Fruit fly (Drosophila melanogaster) whole organism, embryonic: ENCODE data around the gene Eip75B.

Experiments used
- Asciz ChIP-seq: fragments of 200-800 bp; sonication (Bioruptor generic); optimal IDR thresholded peaks from 2 replicates; lab custom pipeline; 2017; ENCODE audit warnings: missing biosample characterization, mild to moderate bottlenecking, missing genetic modification characterization, missing genetic modification reagents
- Blimp-1 ChIP-seq: fragments of 200-800 bp; sonication (Bioruptor generic); optimal IDR thresholded peaks from 3 replicates; lab custom pipeline; 2018; ENCODE audit warnings: missing biosample characterization, missing genetic modification characterization, mild to moderate bottlenecking, moderate library complexity, missing genetic modification reagents
- CG10147 ChIP-seq: fragments of 200-800 bp; sonication (Bioruptor generic); optimal IDR thresholded peaks from 2 replicates; lab custom pipeline; 2019; ENCODE audit warnings: missing biosample characterization, mild to moderate bottlenecking, missing genetic modification characterization, moderate library complexity
- CG11085 ChIP-seq: fragments of 200-800 bp; sonication (Bioruptor generic); IDR thresholded peaks from 2 replicates; pipeline ENCODE4 v1.3.6; 2022; ENCODE audit warnings: missing biosample characterization, missing genetic modification characterization
- CG11456 ChIP-seq: fragments of 200-800 bp; sonication (Bioruptor generic); IDR thresholded peaks from 3 replicates; pipeline ENCODE4 v1.3.6; 2022; ENCODE audit warnings: missing biosample characterization, missing genetic modification characterization
- CG12071 ChIP-seq: fragments of 200-800 bp; sonication (Bioruptor generic); optimal IDR thresholded peaks from 3 replicates; lab custom pipeline; 2018; ENCODE audit warnings: missing biosample characterization, mild to moderate bottlenecking, missing genetic modification characterization
- CG12104 ChIP-seq: fragments of 200-800 bp; sonication (Bioruptor generic); optimal IDR thresholded peaks from 3 replicates; lab custom pipeline; 2016; ENCODE audit warnings: missing biosample characterization, missing genetic modification characterization
- CG12391 ChIP-seq: fragments of 200-800 bp; sonication (Bioruptor generic); optimal IDR thresholded peaks from 3 replicates; lab custom pipeline; 2018; ENCODE audit warnings: missing biosample characterization, mild to moderate bottlenecking, missing genetic modification characterization, moderate library complexity
- CG13424 ChIP-seq: fragments of 200-800 bp; sonication (Bioruptor generic); optimal IDR thresholded peaks from 2 replicates; lab custom pipeline; 2019; ENCODE audit warnings: missing biosample characterization, mild to moderate bottlenecking, missing genetic modification characterization, moderate library complexity
- CG13624 ChIP-seq: fragments of 200-800 bp; sonication (Bioruptor generic); optimal IDR thresholded peaks from 2 replicates; lab custom pipeline; 2016; ENCODE audit warnings: missing biosample characterization, missing genetic modification characterization
- CG1603 ChIP-seq: fragments of 200-800 bp; sonication (Bioruptor generic); optimal IDR thresholded peaks from 2 replicates; lab custom pipeline; 2019; ENCODE audit warnings: missing biosample characterization, mild to moderate bottlenecking, missing genetic modification characterization, moderate library complexity
- CG16779 ChIP-seq: fragments of 200-800 bp; sonication (Bioruptor generic); IDR thresholded peaks from 2 replicates; pipeline ENCODE4 v1.3.6; 2022; ENCODE audit warnings: missing biosample characterization, missing genetic modification characterization
- CG16815 ChIP-seq: fragments of 200-800 bp; sonication (Bioruptor generic); optimal IDR thresholded peaks from 3 replicates; lab custom pipeline; 2017; ENCODE audit warnings: missing biosample characterization, mild to moderate bottlenecking, missing genetic modification characterization
- CG17568 ChIP-seq: fragments of 200-800 bp; sonication (Bioruptor generic); optimal IDR thresholded peaks from 2 replicates; lab custom pipeline; 2018; ENCODE audit warnings: missing biosample characterization, mild to moderate bottlenecking, missing genetic modification characterization, moderate library complexity
- CG18619 ChIP-seq: fragments of 200-800 bp; sonication (Bioruptor generic); optimal IDR thresholded peaks from 3 replicates; lab custom pipeline; 2017; ENCODE audit warnings: missing biosample characterization, mild to moderate bottlenecking, missing genetic modification characterization
- CG3407 ChIP-seq: fragments of 200-800 bp; sonication (Bioruptor generic); optimal IDR thresholded peaks from 2 replicates; lab custom pipeline; 2018; ENCODE audit warnings: missing biosample characterization, mild to moderate bottlenecking, missing genetic modification characterization
- CG34422 ChIP-seq: fragments of 200-800 bp; sonication (Bioruptor generic); IDR thresholded peaks from 3 replicates; pipeline ENCODE4 v1.3.6; 2022; ENCODE audit warnings: missing biosample characterization, missing genetic modification characterization
- CG3838 ChIP-seq: fragments of 200-800 bp; sonication (Bioruptor generic); optimal IDR thresholded peaks from 3 replicates; lab custom pipeline; 2016; ENCODE audit warnings: missing biosample characterization, missing genetic modification characterization
- CG3995 ChIP-seq: fragments of 200-800 bp; sonication (Bioruptor generic); optimal IDR thresholded peaks from 3 replicates; lab custom pipeline; 2016; ENCODE audit warnings: missing biosample characterization, missing genetic modification characterization
- CG4404 ChIP-seq: fragments of 200-800 bp; sonication (Bioruptor generic); IDR thresholded peaks from 2 replicates; pipeline ENCODE4 v1.3.6; 2022; ENCODE audit warnings: missing biosample characterization, missing genetic modification characterization
- CG5180 ChIP-seq: fragments of 200-800 bp; sonication (Bioruptor generic); optimal IDR thresholded peaks from 3 replicates; lab custom pipeline; 2017; ENCODE audit warnings: missing biosample characterization, missing genetic modification characterization, mild to moderate bottlenecking, moderate library complexity, missing genetic modification reagents
- CG6765 ChIP-seq: fragments of 200-800 bp; sonication (Bioruptor generic); optimal IDR thresholded peaks from 3 replicates; lab custom pipeline; 2017; ENCODE audit warnings: missing biosample characterization, mild to moderate bottlenecking, missing genetic modification characterization
- CG7786 ChIP-seq: fragments of 200-800 bp; sonication (Bioruptor generic); optimal IDR thresholded peaks from 2 replicates; lab custom pipeline; 2016; ENCODE audit warnings: missing biosample characterization, missing genetic modification characterization
- CG8281 ChIP-seq: fragments of 200-800 bp; sonication (Bioruptor generic); optimal IDR thresholded peaks from 2 replicates; lab custom pipeline; 2018; ENCODE audit warnings: missing biosample characterization, mild to moderate bottlenecking, missing genetic modification characterization, moderate library complexity
- CG8924 ChIP-seq: fragments of 200-800 bp; optimal IDR thresholded peaks from 3 replicates; lab custom pipeline; 2019; ENCODE audit warnings: missing biosample characterization, mild to moderate bottlenecking, missing genetic modification characterization, moderate library complexity
- Hand ChIP-seq: fragments of 200-800 bp; sonication (Bioruptor generic); optimal IDR thresholded peaks from 2 replicates; lab custom pipeline; 2017; ENCODE audit warnings: mild to moderate bottlenecking, missing biosample characterization, missing genetic modification reagents, missing genetic modification characterization
- Hr78 ChIP-seq, 2 experiments: fragments of 200-800 bp in 1 of 2; fragments of >200 bp in 1 of 2; sonication (Bioruptor generic) in 1 of 2; optimal IDR thresholded peaks; 2 replicates each; lab custom pipeline; 2017 to 2019; ENCODE audit warnings: missing biosample characterization in 2 of 2, missing genetic modification characterization in 2 of 2, mild to moderate bottlenecking in 1 of 2, moderate library complexity in 1 of 2
- Lpt ChIP-seq: fragments of >200 bp; optimal IDR thresholded peaks from 2 replicates; lab custom pipeline; 2018; ENCODE audit warnings: missing biosample characterization, missing genetic modification characterization
- MESR4 ChIP-seq: fragments of 200-800 bp; sonication (Bioruptor generic); optimal IDR thresholded peaks from 2 replicates; lab custom pipeline; 2018; ENCODE audit warnings: missing biosample characterization, mild to moderate bottlenecking, missing genetic modification characterization, moderate library complexity
- NFAT ChIP-seq: fragments of 200-800 bp; sonication (Bioruptor generic); IDR thresholded peaks from 2 replicates; pipeline ENCODE4 v1.3.6; 2022; ENCODE audit warnings: missing biosample characterization, missing genetic modification characterization
- Scr ChIP-seq: fragments of 200-800 bp; sonication (Bioruptor generic); IDR thresholded peaks from 2 replicates; pipeline ENCODE4 v1.3.6; 2022; ENCODE audit warnings: missing biosample characterization, missing genetic modification characterization; ENCODE audit not compliant: partially characterized antibody
- Spps ChIP-seq: fragments of 200-800 bp; sonication (Bioruptor generic); optimal IDR thresholded peaks from 2 replicates; lab custom pipeline; 2018; ENCODE audit warnings: missing biosample characterization, mild to moderate bottlenecking, missing genetic modification characterization
- aop ChIP-seq: fragments of 200-800 bp; sonication (Bioruptor generic); IDR thresholded peaks from 2 replicates; pipeline ENCODE4 v1.3.6; 2022; ENCODE audit warnings: missing biosample characterization, missing genetic modification characterization
- cad ChIP-seq: fragments of >200 bp; optimal IDR thresholded peaks from 2 replicates; lab custom pipeline; 2017; ENCODE audit warnings: missing biosample characterization, missing genetic modification characterization
- cato ChIP-seq: fragments of 200-800 bp; sonication (Bioruptor generic); optimal IDR thresholded peaks from 2 replicates; lab custom pipeline; 2016; ENCODE audit warnings: missing biosample characterization, missing genetic modification characterization, borderline replicate concordance
- ci ChIP-seq: fragments of 200-800 bp; sonication (Bioruptor generic); IDR thresholded peaks from 3 replicates; pipeline ENCODE4 v1.3.6; 2022; ENCODE audit warnings: missing biosample characterization, missing genetic modification characterization
- dati ChIP-seq: fragments of 200-800 bp; sonication (Bioruptor generic); IDR thresholded peaks from 2 replicates; pipeline ENCODE4 v1.3.6; 2022; ENCODE audit warnings: missing biosample characterization, missing genetic modification characterization
- dysf ChIP-seq: fragments of 200-800 bp; sonication (Bioruptor generic); IDR thresholded peaks from 3 replicates; pipeline ENCODE4 v1.3.6; 2022; ENCODE audit warnings: missing biosample characterization, missing genetic modification characterization
- eyg ChIP-seq: fragments of 200-800 bp; sonication (Bioruptor generic); optimal IDR thresholded peaks from 3 replicates; lab custom pipeline; 2016; ENCODE audit warnings: missing biosample characterization, missing genetic modification characterization
- ftz-f1 ChIP-seq: fragments of 200-800 bp; sonication (Bioruptor generic); optimal IDR thresholded peaks from 2 replicates; lab custom pipeline; 2016; ENCODE audit warnings: missing biosample characterization, missing genetic modification characterization
- gcm ChIP-seq: fragments of 200-800 bp; sonication (Bioruptor generic); optimal IDR thresholded peaks from 2 replicates; lab custom pipeline; 2019; ENCODE audit warnings: missing biosample characterization, mild to moderate bottlenecking, missing genetic modification characterization, moderate library complexity
- gro ChIP-seq: fragments of 200-800 bp; sonication (Bioruptor generic); optimal IDR thresholded peaks from 2 replicates; lab custom pipeline; 2016; ENCODE audit warnings: missing biosample characterization, missing genetic modification characterization
- hbn ChIP-seq: fragments of 200-800 bp; sonication (Bioruptor generic); IDR thresholded peaks from 2 replicates; pipeline ENCODE4 v1.3.6; 2022; ENCODE audit warnings: missing biosample characterization, missing genetic modification characterization; ENCODE audit not compliant: partially characterized antibody
- slou ChIP-seq: fragments of 200-800 bp; sonication (Bioruptor generic); optimal IDR thresholded peaks from 3 replicates; lab custom pipeline; 2016; ENCODE audit warnings: missing biosample characterization, missing genetic modification characterization
- sr ChIP-seq: fragments of 200-800 bp; sonication (Bioruptor generic); IDR thresholded peaks from 3 replicates; pipeline ENCODE4 v1.3.6; 2022; ENCODE audit warnings: missing biosample characterization, missing genetic modification characterization
- toy ChIP-seq: fragments of 200-800 bp; sonication (Bioruptor generic); IDR thresholded peaks from 2 replicates; pipeline ENCODE4 v1.3.6; 2022; ENCODE audit warnings: missing biosample characterization, missing genetic modification characterization
- usp ChIP-seq: fragments of >200 bp; optimal IDR thresholded peaks from 2 replicates; lab custom pipeline; 2017; ENCODE audit warnings: missing biosample characterization, missing genetic modification characterization
- zf30C ChIP-seq: fragments of 200-800 bp; sonication (Bioruptor generic); optimal IDR thresholded peaks from 3 replicates; lab custom pipeline; 2018; ENCODE audit warnings: missing biosample characterization, mild to moderate bottlenecking, missing genetic modification characterization

The Eip75B gene

dm6 chr3L:18029546-18030300 is 34.8 kb downstream of the Eip75B start (continued):
- TF ChIP-seq Blimp-1 (peak; percentile 84), CG11456 (GFP tag; lab: Robert Waterston, UW) (0 out of 3 replicates have a peak, but pooled peaks have one; percentile 19), Hr78 (GFP tag; optimal IDR thresholded peaks at IDR 0.05; lab: Kevin White, UChicago) (peak in 1 of 2 experiments; percentile 35), slou (peak; percentile 46), gcm (GFP tag; lab: Kevin White, UChicago) (peak; percentile 66), CG10147 (peak; percentile 57), CG8281 (tag; lab: Kevin White, UChicago) (peak; percentile 43), Spps (tag; lab: Kevin White, UChicago) (peak; percentile 59), CG12391 (tag; lab: Kevin White, UChicago) (peak; percentile 50), ci (peak; percentile 92), aop (no peak), hbn (peak; percentile 13; the same call in 1 of the 2 replicates), CG13624 (GFP tag; lab: Kevin White, UChicago) (peak; percentile 19), CG11085 (GFP tag; lab: Robert Waterston, UW) (no peak), usp (GFP tag; lab: Kevin White, UChicago) (no peak), CG16815 (GFP tag; lab: Kevin White, UChicago) (no peak), CG7786 (peak; percentile 38), NFAT (GFP tag; lab: Robert Waterston, UW) (no peak), CG3407 (GFP tag; lab: Kevin White, UChicago) (peak; percentile 85), gro (peak; percentile 52), CG6765 (peak; percentile 65), CG4404 (GFP tag; lab: Robert Waterston, UW) (no peak), toy (GFP tag; lab: Robert Waterston, UW) (peak; percentile 32; the same call in 1 of the 2 replicates), CG1603 (tag; lab: Kevin White, UChicago) (peak; percentile 79), cad (no peak), zf30C (GFP tag; lab: Kevin White, UChicago) (no peak), sr (peak; percentile 85), CG12104 (GFP tag; lab: Kevin White, UChicago) (peak; percentile 30), eyg (GFP tag; lab: Kevin White, UChicago) (peak; percentile 65), CG12071 (GFP tag; lab: Kevin White, UChicago) (peak; percentile 91), CG13424 (peak; percentile 65), Scr (GFP tag; lab: Robert Waterston, UW) (no peak), CG17568 (peak; percentile 83), CG16779 (GFP tag; lab: Robert Waterston, UW) (peak; percentile 73; the same call in 1 of the 2 replicates), MESR4 (GFP tag; lab: Kevin White, UChicago) (peak; percentile 4), Lpt (GFP tag; lab: Kevin White, UChicago) (no peak), CG8924 (tag; lab: Kevin White, UChicago) (peak; percentile 70), CG3995 (GFP tag; lab: Kevin White, UChicago) (no peak), cato (peak; percentile 63), CG18619 (peak; percentile 76), ftz-f1 (GFP tag; lab: Kevin White, UChicago) (peak; percentile 100), CG3838 (GFP tag; lab: Kevin White, UChicago) (peak; percentile 66), dysf (GFP tag; lab: Robert Waterston, UW) (peak; percentile 26; the same call in 1 of the 3 replicates), CG5180 (GFP tag; lab: Kevin White, UChicago) (peak; percentile 64), CG34422 (GFP tag; lab: Robert Waterston, UW) (peak; percentile 49; the same call in 1 of the 3 replicates), Asciz (GFP tag; lab: Kevin White, UChicago) (peak; percentile 86), Hand (GFP tag; lab: Kevin White, UChicago) (peak; percentile 41), dati (GFP tag; lab: Robert Waterston, UW) (no peak)
